Worm (Caenorhabditis elegans) whole organism, young adult: ENCODE data around the gene ncr-1.

Experiments
- C06A6.2 ChIP-seq: fragments of 200-800 bp; sonication (Bioruptor generic); conservative IDR thresholded peaks from 2 replicates; pipeline ENCODE4 v1.3.6; 2022; ENCODE audit warnings: missing genetic modification characterization, missing compliant biosample characterization
- D2030.7 ChIP-seq: fragments of 200-800 bp; sonication (Bioruptor generic); IDR thresholded peaks from 2 replicates; pipeline ENCODE4 v1.3.6; 2022; ENCODE audit warnings: missing genetic modification reagents, missing genetic modification characterization, missing compliant biosample characterization
- F22D6.2 ChIP-seq: sonication (generic microtip); optimal IDR thresholded peaks from 2 replicates; lab custom pipeline; 2016; ENCODE audit warnings: mild to moderate bottlenecking, missing genetic modification characterization, missing compliant biosample characterization
- F37B4.10 ChIP-seq: fragments of 200-800 bp; sonication (Bioruptor generic); IDR thresholded peaks from 2 replicates; pipeline ENCODE4 v1.3.6; 2022; ENCODE audit warnings: missing genetic modification characterization, missing compliant biosample characterization
- F39B2.1 ChIP-seq: fragments of 200-800 bp; sonication (Bioruptor generic); IDR thresholded peaks from 2 replicates; pipeline ENCODE4 v1.3.6; 2022; ENCODE audit warnings: missing genetic modification reagents, missing genetic modification characterization, missing compliant biosample characterization
- F52B5.7 ChIP-seq: sonication (generic microtip); optimal IDR thresholded peaks from 2 replicates; lab custom pipeline; 2016; ENCODE audit warnings: mild to moderate bottlenecking, missing genetic modification characterization, missing compliant biosample characterization
- F57A8.1 ChIP-seq: fragments of 200-800 bp; sonication (Bioruptor generic); optimal IDR thresholded peaks from 2 replicates; lab custom pipeline; 2018; ENCODE audit warnings: mild to moderate bottlenecking, missing genetic modification characterization, moderate library complexity, missing compliant biosample characterization
- K11D2.4 ChIP-seq: fragments of 200-800 bp; sonication (Bioruptor generic); IDR thresholded peaks from 2 replicates; pipeline ENCODE4 v1.3.6; 2022; ENCODE audit warnings: missing genetic modification reagents, missing genetic modification characterization, missing compliant biosample characterization
- K12H6.12 ChIP-seq: fragments of 200-800 bp; sonication (Bioruptor generic); optimal IDR thresholded peaks from 2 replicates; lab custom pipeline; 2018; ENCODE audit warnings: mild to moderate bottlenecking, missing genetic modification characterization, missing compliant biosample characterization
- T07F8.4 ChIP-seq: sonication (generic microtip); optimal IDR thresholded peaks from 2 replicates; lab custom pipeline; 2016; ENCODE audit warnings: mild to moderate bottlenecking, missing genetic modification characterization, moderate library complexity, missing compliant biosample characterization
- Y53F4B.3 ChIP-seq: fragments of 200-800 bp; sonication (Bioruptor generic); IDR thresholded peaks from 2 replicates; pipeline ENCODE4 v1.3.6; 2022; ENCODE audit warnings: missing genetic modification reagents, missing genetic modification characterization, missing compliant biosample characterization
- akir-1 ChIP-seq: fragments of 200-800 bp; sonication (Bioruptor generic); optimal IDR thresholded peaks from 2 replicates; lab custom pipeline; 2018; ENCODE audit warnings: mild to moderate bottlenecking, missing genetic modification characterization, moderate library complexity, missing compliant biosample characterization
- ama-1 ChIP-seq, 3 experiments: fragments of 150-350 bp in 1 of 3; sonication (generic microtip) in 2 of 3; optimal IDR thresholded peaks; 2 replicates each; lab custom pipeline; 2014 to 2018; ENCODE audit warnings: missing biosample characterization in 2 of 3, missing genetic modification characterization in 2 of 3, missing genetic modification reagents in 2 of 3
- athp-1 ChIP-seq: sonication (generic microtip); optimal IDR thresholded peaks from 2 replicates; lab custom pipeline; 2017; ENCODE audit warnings: mild to moderate bottlenecking, missing genetic modification characterization, missing compliant biosample characterization
- bed-2 ChIP-seq: fragments of 200-800 bp; sonication (Bioruptor generic); IDR thresholded peaks from 2 replicates; pipeline ENCODE4 v1.3.6; 2022; ENCODE audit warnings: missing genetic modification reagents, missing genetic modification characterization, missing compliant biosample characterization
- ceh-27 ChIP-seq: fragments of 200-800 bp; sonication (Bioruptor generic); optimal IDR thresholded peaks from 2 replicates; lab custom pipeline; 2018; ENCODE audit warnings: mild to moderate bottlenecking, missing genetic modification characterization, moderate library complexity, missing compliant biosample characterization
- chd-7 ChIP-seq: sonication (generic microtip); optimal IDR thresholded peaks from 2 replicates; lab custom pipeline; 2016; ENCODE audit warnings: mild to moderate bottlenecking, missing genetic modification characterization, moderate library complexity, missing compliant biosample characterization
- die-1 ChIP-seq: sonication (generic microtip); optimal IDR thresholded peaks from 2 replicates; lab custom pipeline; 2016; ENCODE audit warnings: missing genotype, mild to moderate bottlenecking, missing genetic modification characterization, missing compliant biosample characterization
- dox-1 ChIP-seq: fragments of 200-800 bp; sonication (Bioruptor generic); IDR thresholded peaks from 2 replicates; pipeline ENCODE4 v1.3.6; 2022; ENCODE audit warnings: missing genetic modification reagents, missing genetic modification characterization, missing compliant biosample characterization
- dpff-1 ChIP-seq: sonication (generic microtip); optimal IDR thresholded peaks from 2 replicates; lab custom pipeline; 2017; ENCODE audit warnings: mild to moderate bottlenecking, missing genetic modification characterization, missing compliant biosample characterization
- ekl-4 ChIP-seq: fragments of 200-800 bp; sonication (Bioruptor generic); IDR thresholded peaks from 2 replicates; pipeline ENCODE4 v1.3.6; 2022; ENCODE audit warnings: missing genetic modification reagents, missing genetic modification characterization, missing compliant biosample characterization
- gei-17 ChIP-seq: fragments of 200-800 bp; sonication (Bioruptor generic); optimal IDR thresholded peaks from 2 replicates; lab custom pipeline; 2018; ENCODE audit warnings: mild to moderate bottlenecking, missing genetic modification characterization, missing compliant biosample characterization
- him-1 ChIP-seq: sonication (generic microtip); optimal IDR thresholded peaks from 2 replicates; lab custom pipeline; 2016; ENCODE audit warnings: missing genotype, missing genetic modification reagents, missing genetic modification characterization, missing compliant biosample characterization
- hmg-1.2 ChIP-seq: fragments of 200-800 bp; sonication (Bioruptor generic); IDR thresholded peaks from 2 replicates; pipeline ENCODE4 v1.3.6; 2022; ENCODE audit warnings: missing genetic modification reagents, missing genetic modification characterization, missing compliant biosample characterization
- hrde-1 ChIP-seq: sonication (generic microtip); optimal IDR thresholded peaks from 2 replicates; lab custom pipeline; 2016; ENCODE audit warnings: missing genetic modification characterization, mild to moderate bottlenecking, missing compliant biosample characterization, moderate library complexity, missing genotype, missing genetic modification reagents, borderline replicate concordance
- let-526 ChIP-seq: fragments of 200-800 bp; sonication (Bioruptor generic); IDR thresholded peaks from 2 replicates; pipeline ENCODE4 v1.3.6; 2022; ENCODE audit warnings: missing genetic modification reagents, missing genetic modification characterization, missing compliant biosample characterization
- let-607 ChIP-seq, 2 experiments: fragments of 200-800 bp in 1 of 2; sonication (Bioruptor generic) in 1 of 2; sonication (generic microtip) in 1 of 2; optimal IDR thresholded peaks; 2 replicates each; lab custom pipeline; 2016 to 2018; ENCODE audit warnings: mild to moderate bottlenecking in 2 of 2, missing compliant biosample characterization in 2 of 2, missing genetic modification characterization in 2 of 2, moderate library complexity in 2 of 2, missing genotype in 1 of 2
- lin-26 ChIP-seq: fragments of 200-800 bp; sonication (Bioruptor generic); IDR thresholded peaks from 2 replicates; pipeline ENCODE4 v1.3.6; 2022; ENCODE audit warnings: missing genetic modification reagents, missing genetic modification characterization, missing compliant biosample characterization
- lin-35 ChIP-seq, 3 experiments: fragments of 150-350 bp in 2 of 3; sonication (generic microtip) in 1 of 3; optimal IDR thresholded peaks; 2 replicates each; lab custom pipeline; 2014 to 2018; ENCODE audit warnings: missing biosample characterization in 3 of 3, missing genetic modification characterization in 3 of 3, missing genetic modification reagents in 3 of 3
- lin-54 ChIP-seq: fragments of 200-800 bp; sonication (Bioruptor generic); optimal IDR thresholded peaks from 2 replicates; lab custom pipeline; 2018; ENCODE audit warnings: mild to moderate bottlenecking, missing genetic modification characterization, missing compliant biosample characterization
- lsl-1 ChIP-seq: fragments of 200-800 bp; sonication (Bioruptor generic); optimal IDR thresholded peaks from 2 replicates; lab custom pipeline; 2018; ENCODE audit warnings: mild to moderate bottlenecking, missing genetic modification characterization, moderate library complexity, missing compliant biosample characterization
- madf-3 ChIP-seq: fragments of 200-800 bp; sonication (Bioruptor generic); IDR thresholded peaks from 2 replicates; pipeline ENCODE4 v1.3.6; 2022; ENCODE audit warnings: missing genetic modification reagents, missing genetic modification characterization, missing compliant biosample characterization
- mxl-1 ChIP-seq: sonication (generic microtip); optimal IDR thresholded peaks from 2 replicates; lab custom pipeline; 2016; ENCODE audit warnings: missing genetic modification characterization, missing compliant biosample characterization
- nfya-2 ChIP-seq: fragments of 200-800 bp; sonication (Bioruptor generic); IDR thresholded peaks from 2 replicates; pipeline ENCODE4 v1.3.6; 2022; ENCODE audit warnings: missing genetic modification reagents, missing genetic modification characterization, missing compliant biosample characterization
- nfyb-1 ChIP-seq: fragments of 200-800 bp; sonication (Bioruptor generic); IDR thresholded peaks from 2 replicates; pipeline ENCODE4 v1.3.6; 2022; ENCODE audit warnings: missing genetic modification reagents, missing genetic modification characterization, missing compliant biosample characterization
- nhr-80 ChIP-seq: sonication (generic microtip); optimal IDR thresholded peaks from 2 replicates; lab custom pipeline; 2016; ENCODE audit warnings: missing genetic modification characterization, missing compliant biosample characterization
- rcor-1 ChIP-seq: fragments of 200-800 bp; sonication (Bioruptor generic); IDR thresholded peaks from 2 replicates; pipeline ENCODE4 v1.3.6; 2022; ENCODE audit warnings: missing genetic modification reagents, missing genetic modification characterization, missing compliant biosample characterization
- rec-8 ChIP-seq, 2 experiments: sonication (generic microtip); optimal IDR thresholded peaks; 2 replicates each; lab custom pipeline; 2016; ENCODE audit warnings: mild to moderate bottlenecking in 2 of 2, missing genetic modification characterization in 2 of 2, missing genetic modification reagents in 2 of 2, missing genotype in 2 of 2, missing biosample characterization in 1 of 2, missing compliant biosample characterization in 1 of 2, moderate library complexity in 1 of 2
- sea-2 ChIP-seq: fragments of 200-800 bp; sonication (Bioruptor generic); IDR thresholded peaks from 2 replicates; pipeline ENCODE4 v1.3.6; 2022; ENCODE audit warnings: missing genetic modification characterization, missing compliant biosample characterization
- snpc-1.1 ChIP-seq: sonication (generic microtip); optimal IDR thresholded peaks from 2 replicates; lab custom pipeline; 2017; ENCODE audit warnings: missing genetic modification characterization, mild to moderate bottlenecking, missing compliant biosample characterization, antibody characterized with exemption, moderate library complexity, missing genotype, missing genetic modification reagents; ENCODE audit not compliant: insufficient read depth
- somi-1 ChIP-seq: fragments of 200-800 bp; sonication (Bioruptor generic); optimal IDR thresholded peaks from 2 replicates; lab custom pipeline; 2018; ENCODE audit warnings: mild to moderate bottlenecking, missing genetic modification characterization, missing compliant biosample characterization
- tbp1 ChIP-seq: fragments of 200-800 bp; sonication (Bioruptor generic); optimal IDR thresholded peaks from 2 replicates; lab custom pipeline; 2018; ENCODE audit warnings: mild to moderate bottlenecking, missing genetic modification characterization, missing compliant biosample characterization
- zfh-2 ChIP-seq: fragments of 200-800 bp; sonication (Bioruptor generic); conservative IDR thresholded peaks from 2 replicates; pipeline ENCODE4 v1.3.6; 2022; ENCODE audit warnings: missing genetic modification reagents, missing genetic modification characterization, missing compliant biosample characterization
- ztf-26 ChIP-seq: sonication (generic microtip); optimal IDR thresholded peaks from 2 replicates; lab custom pipeline; 2017; ENCODE audit warnings: missing genetic modification characterization, missing compliant biosample characterization
- ztf-3 ChIP-seq: fragments of 200-800 bp; sonication (Bioruptor generic); optimal IDR thresholded peaks from 2 replicates; lab custom pipeline; 2018; ENCODE audit warnings: mild to moderate bottlenecking, missing genetic modification characterization, missing compliant biosample characterization

Gene ncr-1

DNA sequence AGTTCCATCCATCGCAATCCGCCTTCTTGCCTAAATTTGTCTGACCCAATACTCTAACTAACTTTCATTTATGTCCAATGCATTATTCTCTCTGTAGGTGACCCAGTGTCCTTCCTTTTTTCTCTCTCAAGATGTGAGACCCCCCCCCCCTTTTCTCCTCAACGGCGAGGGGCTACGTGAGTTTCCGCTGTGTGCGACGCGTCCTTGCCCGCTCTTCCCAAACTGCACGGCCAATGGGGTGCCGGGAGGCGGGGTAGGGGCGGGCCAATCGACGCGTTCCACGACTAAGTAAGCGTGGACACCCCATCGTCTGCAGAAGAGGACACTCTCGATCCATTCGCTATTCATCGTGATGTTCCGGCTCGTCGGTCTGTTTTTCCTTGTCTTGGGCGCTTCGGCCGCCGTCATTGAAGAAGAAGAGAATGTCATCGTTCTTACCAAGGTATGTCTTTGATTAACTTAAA lies 35.3 kb upstream of the ncr-1 start, which contains the start of gene pdi-2 (continued):
- TF ChIP-seq athp-1: peak; percentile 10
- peak; percentile 75 for TF ChIP-seq somi-1 (GFP tag; lab: Kevin White, UChicago)
- TF ChIP-seq F39B2.1: no peak
- TF ChIP-seq madf-3: no peak
- TF ChIP-seq C06A6.2 (GFP tag; lab: Robert Waterston, UW): 0 out of 2 replicates have a peak, but pooled peaks have one; percentile 32
- TF ChIP-seq let-607 (tag; optimal IDR thresholded peaks at IDR 0.05; lab: Kevin White, UChicago): peak; percentile 96 to 98
- TF ChIP-seq dpff-1 (tag; lab: Kevin White, UChicago): no peak
- TF ChIP-seq F57A8.1: no peak
- peak; percentile 54 for TF ChIP-seq nhr-80 (tag; lab: Kevin White, UChicago)
- TF ChIP-seq D2030.7 (GFP tag; lab: Robert Waterston, UW): 0 out of 2 replicates have a peak, but pooled peaks have one; percentile 18
- peak; percentile 74 for TF ChIP-seq chd-7 (tag; lab: Kevin White, UChicago)
- peak; percentile 82 for TF ChIP-seq dox-1 (GFP tag; lab: Robert Waterston, UW)
- peak; percentile 24 for TF ChIP-seq tbp1 (GFP tag; lab: Kevin White, UChicago)
- TF ChIP-seq F52B5.7 (tag; lab: Kevin White, UChicago): peak; percentile 35
- TF ChIP-seq ama-1 (optimal IDR thresholded peaks at IDR 0.05; lab: Kevin White, UChicago): peak; percentile 85
- no peak for TF ChIP-seq ama-1 (GFP tag; optimal IDR thresholded peaks at IDR 0.05; lab: Kevin White, UChicago)
- peak; percentile 86 for TF ChIP-seq ceh-27 (GFP tag; lab: Kevin White, UChicago)
- peak; percentile 35 for TF ChIP-seq hmg-1.2 (GFP tag; lab: Robert Waterston, UW)
- no peak for TF ChIP-seq him-1
- TF ChIP-seq lsl-1 (GFP tag; lab: Kevin White, UChicago): no peak
- TF ChIP-seq ekl-4 (GFP tag; lab: Robert Waterston, UW): peak; percentile 59
- TF ChIP-seq let-526 (GFP tag; lab: Robert Waterston, UW): no peak
- peak; percentile 100 for TF ChIP-seq nfyb-1 (GFP tag; lab: Robert Waterston, UW)
- peak; percentile 12; the same call in 1 of the 2 replicates for TF ChIP-seq bed-2 (GFP tag; lab: Robert Waterston, UW)
- TF ChIP-seq mxl-1 (tag; lab: Kevin White, UChicago): no peak
- TF ChIP-seq K12H6.12 (tag; lab: Kevin White, UChicago): peak; percentile 51
- peak; percentile 99 for TF ChIP-seq zfh-2 (GFP tag; lab: Robert Waterston, UW)
- TF ChIP-seq F22D6.2 (tag; lab: Kevin White, UChicago): no peak
- peak; percentile 28 for TF ChIP-seq lin-54 (GFP tag; lab: Kevin White, UChicago)
- peak; percentile 57 for TF ChIP-seq rcor-1
- peak in 1 of 3 experiments; percentile 44 for TF ChIP-seq lin-35 (GFP tag; optimal IDR thresholded peaks at IDR 0.05; lab: Kevin White, UChicago)
- TF ChIP-seq gei-17 (GFP tag; lab: Kevin White, UChicago): peak; percentile 41
- no peak for TF ChIP-seq F37B4.10
- no peak for TF ChIP-seq sea-2 (GFP tag; lab: Robert Waterston, UW)
- peak; percentile 74 for TF ChIP-seq K11D2.4 (GFP tag; lab: Robert Waterston, UW)
- 0 out of 2 replicates have a peak, but pooled peaks have one; percentile 19 for TF ChIP-seq lin-26
- no peak for TF ChIP-seq akir-1 (GFP tag; lab: Kevin White, UChicago)
- TF ChIP-seq T07F8.4: no peak
- TF ChIP-seq die-1 (tag; lab: Kevin White, UChicago): no peak
- no peak for TF ChIP-seq rec-8 (tag; optimal IDR thresholded peaks at IDR 0.05; lab: Kevin White, UChicago)
- TF ChIP-seq nfya-2 (GFP tag; lab: Robert Waterston, UW): no peak
- TF ChIP-seq ztf-3: no peak
- no peak for TF ChIP-seq hrde-1 (tag; lab: Kevin White, UChicago)
- no peak for TF ChIP-seq Y53F4B.3 (GFP tag; lab: Robert Waterston, UW)
- peak; percentile 75 for TF ChIP-seq ztf-26
- no peak for TF ChIP-seq snpc-1.1 (tag; lab: Kevin White, UChicago)
- TF ChIP-seq, all 124 proteins: peak for 37
